Fruit fly (Drosophila melanogaster) whole organism, embryonic: ENCODE data around the gene CG32182.

Source experiments
- Abd-B ChIP-seq: fragments of 200-800 bp; sonication (Bioruptor generic); optimal IDR thresholded peaks from 2 replicates; lab custom pipeline; 2018; ENCODE audit warnings: missing biosample characterization, mild to moderate bottlenecking, missing genetic modification characterization, moderate library complexity
- Asciz ChIP-seq: fragments of 200-800 bp; sonication (Bioruptor generic); optimal IDR thresholded peaks from 2 replicates; lab custom pipeline; 2017; ENCODE audit warnings: missing biosample characterization, mild to moderate bottlenecking, missing genetic modification characterization, missing genetic modification reagents
- B-H2 ChIP-seq: fragments of 200-800 bp; sonication (Bioruptor generic); optimal IDR thresholded peaks from 2 replicates; lab custom pipeline; 2018; ENCODE audit warnings: missing biosample characterization, mild to moderate bottlenecking, missing genetic modification characterization
- Bgb ChIP-seq: fragments of 200-800 bp; sonication (Bioruptor generic); IDR thresholded peaks from 2 replicates; pipeline ENCODE4 v1.3.6; 2022; ENCODE audit warnings: missing biosample characterization, missing genetic modification characterization; ENCODE audit not compliant: partially characterized antibody
- CG10209 ChIP-seq: fragments of 200-800 bp; sonication (Bioruptor generic); optimal IDR thresholded peaks from 3 replicates; lab custom pipeline; 2017; ENCODE audit warnings: missing biosample characterization, mild to moderate bottlenecking, missing genetic modification characterization, missing genetic modification reagents
- CG10267 ChIP-seq: fragments of 200-800 bp; sonication (Bioruptor generic); optimal IDR thresholded peaks from 2 replicates; lab custom pipeline; 2018; ENCODE audit warnings: missing biosample characterization, mild to moderate bottlenecking, missing genetic modification characterization, moderate library complexity
- CG10274 ChIP-seq: fragments of 200-800 bp; sonication (Bioruptor generic); optimal IDR thresholded peaks from 3 replicates; lab custom pipeline; 2017; ENCODE audit warnings: missing biosample characterization, mild to moderate bottlenecking, missing genetic modification characterization
- CG10959 ChIP-seq: fragments of 200-800 bp; sonication (Bioruptor generic); IDR thresholded peaks from 2 replicates; pipeline ENCODE4 v1.3.6; 2022; ENCODE audit warnings: missing biosample characterization, missing genetic modification characterization
- CG10979 ChIP-seq: fragments of 200-800 bp; sonication (Bioruptor generic); optimal IDR thresholded peaks from 2 replicates; lab custom pipeline; 2018; ENCODE audit warnings: missing biosample characterization, mild to moderate bottlenecking, missing genetic modification characterization, moderate library complexity
- CG11504 ChIP-seq: fragments of 200-800 bp; sonication (Bioruptor generic); optimal IDR thresholded peaks from 3 replicates; lab custom pipeline; 2019; ENCODE audit warnings: missing biosample characterization, mild to moderate bottlenecking, missing genetic modification characterization, moderate library complexity
- CG11695 ChIP-seq: fragments of 200-800 bp; sonication (Bioruptor generic); IDR thresholded peaks from 3 replicates; pipeline ENCODE4 v1.3.6; 2022; ENCODE audit warnings: missing biosample characterization, missing genetic modification characterization
- CG11696 ChIP-seq: fragments of 200-800 bp; sonication (Bioruptor generic); IDR thresholded peaks from 2 replicates; pipeline ENCODE4 v1.3.6; 2022; ENCODE audit warnings: missing biosample characterization, missing genetic modification characterization
- CG12155 ChIP-seq: fragments of 200-800 bp; sonication (Bioruptor generic); optimal IDR thresholded peaks from 3 replicates; lab custom pipeline; 2016; ENCODE audit warnings: missing biosample characterization, missing genetic modification characterization
- CG12744 ChIP-seq: fragments of 200-800 bp; sonication (Bioruptor generic); optimal IDR thresholded peaks from 2 replicates; lab custom pipeline; 2016; ENCODE audit warnings: missing biosample characterization, missing genetic modification characterization
- CG18262 ChIP-seq: fragments of 200-800 bp; optimal IDR thresholded peaks from 3 replicates; lab custom pipeline; 2019; ENCODE audit warnings: missing biosample characterization, mild to moderate bottlenecking, missing genetic modification characterization, moderate library complexity
- CG32532 ChIP-seq: fragments of 200-800 bp; sonication (Bioruptor generic); IDR thresholded peaks from 2 replicates; pipeline ENCODE4 v1.3.6; 2022; ENCODE audit warnings: missing biosample characterization, missing genetic modification characterization
- CG34224 ChIP-seq: fragments of 200-800 bp; sonication (Bioruptor generic); IDR thresholded peaks from 3 replicates; pipeline ENCODE4 v1.3.6; 2022; ENCODE audit warnings: missing biosample characterization, missing genetic modification characterization; ENCODE audit not compliant: partially characterized antibody
- CG43689 ChIP-seq: fragments of 200-800 bp; sonication (Bioruptor generic); IDR thresholded peaks from 2 replicates; pipeline ENCODE4 v1.3.6; 2022; ENCODE audit warnings: missing biosample characterization, missing genetic modification characterization
- CG7372 ChIP-seq: fragments of 200-800 bp; sonication (Bioruptor generic); IDR thresholded peaks from 2 replicates; pipeline ENCODE4 v1.3.6; 2022; ENCODE audit warnings: missing biosample characterization, missing genetic modification characterization
- CG7987 ChIP-seq: fragments of 200-800 bp; sonication (Bioruptor generic); optimal IDR thresholded peaks from 2 replicates; lab custom pipeline; 2018; ENCODE audit warnings: missing biosample characterization, mild to moderate bottlenecking, missing genetic modification characterization, moderate library complexity
- CG8290 ChIP-seq, 3 experiments: fragments of 200-800 bp; sonication (Bioruptor generic); optimal IDR thresholded peaks; 2 replicates each; lab custom pipeline; 2016 to 2019; ENCODE audit warnings: missing biosample characterization in 3 of 3, missing genetic modification characterization in 3 of 3, mild to moderate bottlenecking in 2 of 3, moderate library complexity in 1 of 3
- CG8478 ChIP-seq: fragments of >200 bp; optimal IDR thresholded peaks from 2 replicates; lab custom pipeline; 2018
- CG9932 ChIP-seq: fragments of 200-800 bp; sonication (Bioruptor generic); IDR thresholded peaks from 2 replicates; pipeline ENCODE4 v1.3.6; 2022; ENCODE audit warnings: missing biosample characterization, missing genetic modification characterization
- E2f1 ChIP-seq: fragments of 200-800 bp; sonication (Bioruptor generic); IDR thresholded peaks from 2 replicates; pipeline ENCODE4 v1.3.6; 2022; ENCODE audit warnings: missing biosample characterization, missing genetic modification characterization
- Gsc ChIP-seq: fragments of 200-800 bp; sonication (Bioruptor generic); IDR thresholded peaks from 2 replicates; pipeline ENCODE4 v1.3.6; 2022; ENCODE audit warnings: missing biosample characterization, missing genetic modification characterization
- HLH3B ChIP-seq: fragments of 200-800 bp; sonication (Bioruptor generic); IDR thresholded peaks from 2 replicates; pipeline ENCODE4 v1.3.6; 2022; ENCODE audit warnings: missing biosample characterization, missing genetic modification characterization
- Hr78 ChIP-seq, 2 experiments: fragments of 200-800 bp in 1 of 2; fragments of >200 bp in 1 of 2; sonication (Bioruptor generic) in 1 of 2; optimal IDR thresholded peaks; 2 replicates each; lab custom pipeline; 2017 to 2019; ENCODE audit warnings: missing biosample characterization in 2 of 2, missing genetic modification characterization in 2 of 2, mild to moderate bottlenecking in 1 of 2, moderate library complexity in 1 of 2
- Nf-YB ChIP-seq: fragments of 200-800 bp; sonication (Bioruptor generic); optimal IDR thresholded peaks from 3 replicates; lab custom pipeline; 2019; ENCODE audit warnings: missing biosample characterization, mild to moderate bottlenecking, missing genetic modification characterization, moderate library complexity
- Optix ChIP-seq: fragments of 200-800 bp; sonication (Bioruptor generic); IDR thresholded peaks from 3 replicates; pipeline ENCODE4 v1.3.6; 2022; ENCODE audit warnings: missing biosample characterization, missing genetic modification characterization
- Pdp1 ChIP-seq, 2 experiments: fragments of 200-800 bp; sonication (Bioruptor generic); optimal IDR thresholded peaks; 3 replicates each; lab custom pipeline; 2016; ENCODE audit warnings: missing biosample characterization in 2 of 2, missing genetic modification characterization in 2 of 2, mild to moderate bottlenecking in 1 of 2, moderate library complexity in 1 of 2
- Rx ChIP-seq: fragments of 200-800 bp; sonication (Bioruptor generic); IDR thresholded peaks from 2 replicates; pipeline ENCODE4 v1.3.6; 2022; ENCODE audit warnings: missing biosample characterization, missing genetic modification characterization
- Scr ChIP-seq: fragments of 200-800 bp; sonication (Bioruptor generic); IDR thresholded peaks from 2 replicates; pipeline ENCODE4 v1.3.6; 2022; ENCODE audit warnings: missing biosample characterization, missing genetic modification characterization; ENCODE audit not compliant: partially characterized antibody
- Sox100B ChIP-seq: fragments of 200-800 bp; sonication (Bioruptor generic); optimal IDR thresholded peaks from 3 replicates; lab custom pipeline; 2018; ENCODE audit warnings: missing biosample characterization, mild to moderate bottlenecking, missing genetic modification characterization
- Sry-δ ChIP-seq: fragments of 200-800 bp; sonication (Bioruptor generic); optimal IDR thresholded peaks from 2 replicates; lab custom pipeline; 2016; ENCODE audit warnings: missing biosample characterization, missing genetic modification characterization
- bbx ChIP-seq: fragments of 200-800 bp; sonication (Bioruptor generic); IDR thresholded peaks from 2 replicates; pipeline ENCODE4 v1.3.6; 2022; ENCODE audit warnings: missing biosample characterization, missing genetic modification characterization; ENCODE audit not compliant: partially characterized antibody
- cato ChIP-seq: fragments of 200-800 bp; sonication (Bioruptor generic); optimal IDR thresholded peaks from 2 replicates; lab custom pipeline; 2016; ENCODE audit warnings: missing biosample characterization, missing genetic modification characterization, borderline replicate concordance
- eyg ChIP-seq: fragments of 200-800 bp; sonication (Bioruptor generic); optimal IDR thresholded peaks from 3 replicates; lab custom pipeline; 2016; ENCODE audit warnings: missing biosample characterization, missing genetic modification characterization
- gsb ChIP-seq: fragments of 200-800 bp; sonication (Bioruptor generic); IDR thresholded peaks from 2 replicates; pipeline ENCODE4 v1.3.6; 2022; ENCODE audit warnings: missing biosample characterization, missing genetic modification characterization
- ham ChIP-seq: fragments of 200-800 bp; sonication (Bioruptor generic); IDR thresholded peaks from 2 replicates; pipeline ENCODE4 v1.3.6; 2022; ENCODE audit warnings: missing biosample characterization, missing genetic modification characterization
- jigr1 ChIP-seq: fragments of 200-800 bp; sonication (Bioruptor generic); IDR thresholded peaks from 3 replicates; pipeline ENCODE4 v1.3.6; 2022; ENCODE audit warnings: missing biosample characterization, missing genetic modification characterization
- maf-S ChIP-seq: fragments of 200-800 bp; sonication (Bioruptor generic); optimal IDR thresholded peaks from 2 replicates; lab custom pipeline; 2016; ENCODE audit warnings: missing biosample characterization, missing genetic modification characterization
- mam ChIP-seq: fragments of 200-800 bp; sonication (Bioruptor generic); optimal IDR thresholded peaks from 3 replicates; lab custom pipeline; 2016; ENCODE audit warnings: missing biosample characterization, missing genetic modification characterization
- nmo ChIP-seq: fragments of 200-800 bp; sonication (Bioruptor generic); optimal IDR thresholded peaks from 2 replicates; lab custom pipeline; 2018; ENCODE audit warnings: missing biosample characterization, mild to moderate bottlenecking, missing genetic modification characterization, moderate library complexity
- oc ChIP-seq: fragments of 200-800 bp; sonication (Bioruptor generic); optimal IDR thresholded peaks from 2 replicates; lab custom pipeline; 2018; ENCODE audit warnings: missing biosample characterization, mild to moderate bottlenecking, missing genetic modification characterization, moderate library complexity
- pros ChIP-seq: fragments of 200-800 bp; sonication (Bioruptor generic); optimal IDR thresholded peaks from 3 replicates; lab custom pipeline; 2019; ENCODE audit warnings: missing biosample characterization, mild to moderate bottlenecking, missing genetic modification characterization, moderate library complexity
- sug ChIP-seq: fragments of 200-800 bp; optimal IDR thresholded peaks from 2 replicates; lab custom pipeline; 2019; ENCODE audit warnings: missing biosample characterization, mild to moderate bottlenecking, missing genetic modification characterization, moderate library complexity
- vvl ChIP-seq: fragments of 200-800 bp; sonication (Bioruptor generic); IDR thresholded peaks from 2 replicates; pipeline ENCODE4 v1.3.6; 2022; ENCODE audit warnings: missing biosample characterization, missing genetic modification characterization

CG32182 gene

DNA sequence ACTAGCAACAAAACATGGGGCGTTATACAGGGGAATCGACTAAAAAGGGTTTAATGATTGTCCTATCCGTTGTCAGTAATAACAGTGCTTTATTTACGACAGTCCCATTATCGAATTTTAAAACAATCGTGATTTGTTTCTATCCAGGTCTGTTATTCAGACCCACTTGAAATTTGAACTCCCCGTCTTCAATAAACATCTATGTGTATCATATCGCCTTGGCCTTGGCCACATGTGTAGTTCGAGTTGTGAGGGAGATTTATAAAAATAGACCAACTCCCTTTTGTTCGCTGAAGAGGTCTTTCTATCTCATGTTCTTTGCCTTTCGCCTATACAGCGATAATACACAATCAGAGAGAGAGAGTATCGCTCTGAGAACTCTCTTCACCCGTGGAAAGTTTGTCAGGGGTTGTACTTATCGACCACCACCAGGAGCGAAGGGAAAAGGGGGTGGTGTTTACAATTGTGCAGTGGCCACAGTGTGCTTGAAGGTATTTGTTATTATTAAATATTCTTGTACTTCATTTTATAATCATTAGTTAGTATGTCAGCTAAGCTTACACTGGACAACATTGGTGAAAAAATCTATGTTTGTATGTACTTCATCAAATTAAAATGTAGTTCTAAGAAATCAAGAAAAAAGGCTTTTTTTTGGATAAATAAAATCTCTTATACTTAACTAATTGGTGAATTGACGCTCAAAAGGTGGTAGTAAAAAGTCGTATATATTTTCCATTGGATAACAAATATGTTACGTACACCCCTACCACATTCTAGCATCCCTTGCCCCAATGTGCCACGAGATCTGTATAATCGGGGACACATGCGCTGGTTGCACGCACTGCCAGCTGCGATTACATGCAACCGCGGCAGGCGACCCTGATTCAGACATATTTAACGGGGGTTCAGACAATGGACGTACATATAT, 492 bp upstream of the CG32182 start (continued):
- TF ChIP-seq Optix (no peak), CG10274 (GFP tag; lab: Kevin White, UChicago) (peak; percentile 25), E2f1 (GFP tag; lab: Robert Waterston, UW) (peak; percentile 56), gsb (no peak), maf-S (no peak), CG9932 (GFP tag; lab: Robert Waterston, UW) (no peak), Asciz (peak; percentile 82), CG8478 (no peak), CG11504 (tag; lab: Kevin White, UChicago) (peak; percentile 87), oc (tag; lab: Kevin White, UChicago) (peak; percentile 64), CG12744 (GFP tag; lab: Kevin White, UChicago) (no peak), Sox100B (GFP tag; lab: Kevin White, UChicago) (peak; percentile 91), mam (GFP tag; lab: Kevin White, UChicago) (no peak), CG10979 (peak; percentile 95), eyg (no peak), Nf-YB (GFP tag; lab: Kevin White, UChicago) (peak; percentile 64), CG43689 (GFP tag; lab: Robert Waterston, UW) (no peak), ham (no peak), CG10209 (peak; percentile 82), Hr78 (GFP tag; optimal IDR thresholded peaks at IDR 0.05; lab: Kevin White, UChicago) (peak in 1 of 2 experiments; percentile 72), jigr1 (GFP tag; lab: Robert Waterston, UW) (peak; percentile 35; the same call in 1 of the 3 replicates), CG32532 (GFP tag; lab: Robert Waterston, UW) (no peak), CG18262 (tag; lab: Kevin White, UChicago) (peak; percentile 97), Scr (GFP tag; lab: Robert Waterston, UW) (no peak), pros (GFP tag; lab: Kevin White, UChicago) (peak; percentile 88), CG10959 (GFP tag; lab: Robert Waterston, UW) (peak; percentile 70), Bgb (GFP tag; lab: Robert Waterston, UW) (no peak), Abd-B (peak; percentile 34), cato (GFP tag; lab: Kevin White, UChicago) (peak; percentile 63), Pdp1 (GFP tag; optimal IDR thresholded peaks at IDR 0.05; lab: Kevin White, UChicago) (peak; percentile 59 to 65), CG11696 (0 out of 2 replicates have a peak, but pooled peaks have one; percentile 38), CG8290 (GFP tag; optimal IDR thresholded peaks at IDR 0.05; lab: Kevin White, UChicago) (peak; percentile 61), CG8290 (tag; optimal IDR thresholded peaks at IDR 0.05; lab: Kevin White, UChicago) (peak in 1 of 2 experiments; percentile 55), nmo (peak; percentile 94), CG11695 (GFP tag; lab: Robert Waterston, UW) (peak; percentile 59; the same call in 2 of the 3 replicates), Gsc (GFP tag; lab: Robert Waterston, UW) (no peak), vvl (GFP tag; lab: Robert Waterston, UW) (peak; percentile 78), Sry-δ (no peak), Rx (GFP tag; lab: Robert Waterston, UW) (peak; percentile 57; the same call in 1 of the 2 replicates), CG34224 (GFP tag; lab: Robert Waterston, UW) (no peak), CG12155 (peak; percentile 31), CG7372 (GFP tag; lab: Robert Waterston, UW) (0 out of 2 replicates have a peak, but pooled peaks have one; percentile 19), HLH3B (peak; percentile 64), bbx (GFP tag; lab: Robert Waterston, UW) (no peak), CG10267 (tag; lab: Kevin White, UChicago) (peak; percentile 85), sug (no peak), B-H2 (GFP tag; lab: Kevin White, UChicago) (no peak), CG7987 (no peak)
